Worm (Caenorhabditis elegans) whole organism, late embryonic: ENCODE results near the gene spp-3.

Experiments
- Y22D7AL.16 ChIP-seq: sonication (generic microtip); optimal IDR thresholded peaks from 2 replicates; lab custom pipeline; 2016; ENCODE audit warnings: missing genetic modification characterization, missing compliant biosample characterization
- ceh-2 ChIP-seq: sonication (generic microtip); optimal IDR thresholded peaks from 2 replicates; lab custom pipeline; 2016; ENCODE audit warnings: missing genotype, missing genetic modification characterization, missing compliant biosample characterization
- ceh-45 ChIP-seq: fragments of 200-800 bp; sonication (Bioruptor generic); IDR thresholded peaks from 2 replicates; pipeline ENCODE4 v1.3.6; 2022; ENCODE audit warnings: missing genetic modification reagents, missing genetic modification characterization, missing compliant biosample characterization
- ets-4 ChIP-seq: sonication (generic microtip); optimal IDR thresholded peaks from 2 replicates; lab custom pipeline; 2016; ENCODE audit warnings: missing genetic modification characterization, missing compliant biosample characterization
- eyg-1 ChIP-seq: sonication (generic microtip); optimal IDR thresholded peaks from 2 replicates; lab custom pipeline; 2016; ENCODE audit warnings: missing genotype, missing genetic modification characterization, missing compliant biosample characterization
- fax-1 ChIP-seq: sonication (generic microtip); optimal IDR thresholded peaks from 2 replicates; lab custom pipeline; 2016; ENCODE audit warnings: missing genotype, missing genetic modification characterization, missing compliant biosample characterization
- gmeb-2 ChIP-seq: sonication (generic microtip); optimal IDR thresholded peaks from 2 replicates; lab custom pipeline; 2016; ENCODE audit warnings: missing genetic modification characterization, inconsistent platforms, missing compliant biosample characterization
- hlh-13 ChIP-seq: fragments of 200-800 bp; sonication (Bioruptor generic); optimal IDR thresholded peaks from 2 replicates; lab custom pipeline; 2018; ENCODE audit warnings: mild to moderate bottlenecking, missing genetic modification characterization, missing compliant biosample characterization
- lim-6 ChIP-seq: sonication (generic microtip); optimal IDR thresholded peaks from 2 replicates; lab custom pipeline; 2016; ENCODE audit warnings: missing genetic modification characterization, missing compliant biosample characterization
- nhr-232 ChIP-seq: sonication (generic microtip); optimal IDR thresholded peaks from 2 replicates; lab custom pipeline; 2016; ENCODE audit warnings: missing genetic modification characterization, missing compliant biosample characterization
- npax-4 ChIP-seq: sonication (generic microtip); optimal IDR thresholded peaks from 2 replicates; lab custom pipeline; 2016; ENCODE audit warnings: missing genetic modification characterization, missing compliant biosample characterization
- odd-2 ChIP-seq: sonication (generic microtip); optimal IDR thresholded peaks from 2 replicates; lab custom pipeline; 2017; ENCODE audit warnings: antibody characterized with exemption, mild to moderate bottlenecking, missing genetic modification characterization, missing compliant biosample characterization
- pax-1 ChIP-seq: fragments of 150-350 bp; optimal IDR thresholded peaks from 2 replicates; lab custom pipeline; 2014; ENCODE audit warnings: missing biosample characterization, missing genetic modification characterization
- pha-4 ChIP-seq: fragments of 150-350 bp; optimal IDR thresholded peaks from 2 replicates; lab custom pipeline; 2018; ENCODE audit warnings: missing biosample characterization, missing genetic modification reagents, missing genetic modification characterization
- pqm-1 ChIP-seq: sonication (generic microtip); optimal IDR thresholded peaks from 2 replicates; lab custom pipeline; 2016; ENCODE audit warnings: missing genetic modification characterization, missing compliant biosample characterization
- pros-1 ChIP-seq: fragments of 150-350 bp; optimal IDR thresholded peaks from 2 replicates; lab custom pipeline; 2014; ENCODE audit warnings: missing biosample characterization, missing genetic modification reagents, missing genetic modification characterization
- sox-2 ChIP-seq: fragments of 200-800 bp; sonication (Bioruptor generic); IDR thresholded peaks from 2 replicates; pipeline ENCODE4 v1.3.6; 2022; ENCODE audit warnings: missing genetic modification reagents, missing genetic modification characterization, missing compliant biosample characterization
- tbx-2 ChIP-seq: sonication (generic microtip); optimal IDR thresholded peaks from 2 replicates; lab custom pipeline; 2016; ENCODE audit warnings: missing genetic modification characterization, missing compliant biosample characterization
- ttx-3 ChIP-seq: sonication (generic microtip); optimal IDR thresholded peaks from 2 replicates; lab custom pipeline; 2016; ENCODE audit warnings: missing genetic modification reagents, missing genetic modification characterization, missing compliant biosample characterization
- unc-86 ChIP-seq: sonication (generic microtip); optimal IDR thresholded peaks from 2 replicates; lab custom pipeline; 2016; ENCODE audit warnings: missing genetic modification characterization, missing compliant biosample characterization

The spp-3 gene

DNA sequence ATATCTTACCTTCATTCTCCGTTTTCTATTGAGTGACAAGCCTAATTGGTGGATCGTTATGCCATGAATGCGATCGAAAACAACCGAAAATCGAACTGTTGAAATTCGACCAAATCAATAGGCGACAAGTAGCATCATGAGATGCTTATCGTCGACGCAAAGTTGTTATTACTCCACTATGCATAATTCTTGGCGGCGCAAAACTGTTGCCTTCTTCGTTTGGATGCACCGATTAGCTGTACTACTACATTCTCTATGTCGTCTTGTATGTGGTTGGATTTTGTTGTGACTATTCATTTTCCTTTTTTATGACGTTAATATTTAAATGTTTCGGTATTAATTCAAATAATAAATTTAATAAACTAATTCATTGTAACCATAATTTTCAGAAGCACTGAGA is 43.2 kb downstream of the spp-3 start, which contains the start of gene F46H5.11:
Gene F46H5.11 (minus strand): TSS at position 101 of the 400 bp plus-strand sequence.
- TF ChIP-seq sox-2 (GFP tag; lab: Robert Waterston, UW) (no peak), ttx-3 (tag; lab: Kevin White, UChicago) (no peak), hlh-13 (no peak), pha-4 (tag; lab: Kevin White, UChicago) (no peak), gmeb-2 (tag; lab: Kevin White, UChicago) (no peak), ceh-45 (GFP tag; lab: Robert Waterston, UW) (no peak), nhr-232 (no peak), unc-86 (tag; lab: Kevin White, UChicago) (no peak), ceh-2 (no peak)
- TF ChIP-seq, all 69 proteins: peak for 0

DNA sequence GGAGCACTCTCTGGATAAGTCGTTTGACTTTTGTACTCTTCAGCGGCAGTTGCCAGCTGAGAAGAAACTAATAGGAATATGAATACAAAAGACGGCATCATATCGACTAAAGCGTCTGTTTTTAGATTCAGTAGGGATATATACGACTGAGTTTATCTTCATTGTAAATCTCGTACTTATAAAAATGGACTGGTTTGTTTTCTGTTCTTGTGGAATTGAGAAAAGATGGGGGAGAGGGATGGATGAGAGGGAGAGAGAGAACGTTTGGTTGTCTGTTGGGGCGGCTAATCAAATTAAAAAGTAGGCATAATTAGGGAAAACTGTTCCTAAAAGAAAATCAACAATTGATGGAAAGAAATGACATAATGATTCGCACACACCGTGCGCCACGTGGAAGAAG is 45.8 kb downstream of the spp-3 start, which contains the start of gene grd-7:
Gene grd-7 (minus strand): TSS at position 101 of the 400 bp plus-strand sequence.
- TF ChIP-seq pros-1 (no peak), nhr-232 (no peak), tbx-2 (tag; lab: Kevin White, UChicago) (no peak), ets-4 (tag; lab: Kevin White, UChicago) (no peak), pqm-1 (tag; lab: Kevin White, UChicago) (no peak), lim-6 (tag; lab: Kevin White, UChicago) (no peak), odd-2 (tag; lab: Kevin White, UChicago) (no peak), pax-1 (no peak), ceh-45 (GFP tag; lab: Robert Waterston, UW) (no peak), eyg-1 (tag; lab: Kevin White, UChicago) (no peak)

ce11 chrX:7268965-7269364 is 46.2 kb downstream of the spp-3 start:
- TF ChIP-seq Y22D7AL.16 (tag; lab: Kevin White, UChicago): no peak
- TF ChIP-seq fax-1 (tag; lab: Kevin White, UChicago): no peak
- TF ChIP-seq npax-4: no peak

ce11 chrX:7265348-7265747 is 49.8 kb downstream of the spp-3 start, which contains the start of gene F46H5.2:
Gene F46H5.2, plus strand, starts transcription at chrX:7265648.
- no peak for TF ChIP-seq ttx-3 (tag; lab: Kevin White, UChicago)
